Worm (Caenorhabditis elegans): ENCODE results near the gene dph-3.

DNA sequence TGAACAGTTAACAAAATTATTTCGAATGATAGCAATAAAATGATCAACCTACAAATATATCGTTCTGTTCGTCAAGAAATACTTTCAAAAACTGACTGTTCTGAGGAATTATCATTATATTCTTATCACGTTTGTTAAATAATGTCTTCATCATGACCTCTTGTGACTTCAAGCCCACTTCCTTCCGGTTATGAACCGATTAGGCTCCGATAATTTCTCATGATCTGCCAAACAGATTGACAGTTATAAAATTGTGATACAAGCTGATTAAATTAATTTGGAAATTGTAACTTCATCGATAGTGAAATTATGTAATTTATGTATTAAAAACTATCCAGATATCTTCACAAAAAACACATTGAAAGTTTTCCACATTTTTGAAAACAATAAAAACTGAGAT, 26.1 kb upstream of the dph-3 start, which contains the start of gene ins-8:
- TF ChIP-seq tra-4 (tag; optimal IDR thresholded peaks at IDR 0.05) (no peak), tbx-37 (GFP tag; conservative IDR thresholded peaks at IDR 0.05) (no peak), sea-1 (GFP tag; conservative IDR thresholded peaks at IDR 0.05) (no peak), ceh-36 (tag; optimal IDR thresholded peaks at IDR 0.05) (no peak), hnd-1 (tag; optimal IDR thresholded peaks at IDR 0.05) (no peak), tbx-11 (GFP tag; IDR thresholded peaks at IDR 0.05) (no peak), F13C5.2 (tag; optimal IDR thresholded peaks at IDR 0.05) (no peak), pes-1 (GFP tag; IDR thresholded peaks at IDR 0.05) (no peak), ama-1 (optimal IDR thresholded peaks at IDR 0.05) (no peak), aly-1 (tag; optimal IDR thresholded peaks at IDR 0.05) (no peak), scrt-1 (GFP tag; IDR thresholded peaks at IDR 0.05) (no peak)
